Comparison of ENCODE assay signal across 6 fruit fly cellular contexts in genomic region chr3R:14098527-14099109, dm6.
A peak's percentile ranks its signal among the peaks of the same experiment; 100 is the strongest.
TF ChIP-seq lines count a peak whose summit lies in the region.

No protein-coding gene starts in this region.

- peak; percentile 74 to 79 for TF ChIP-seq CTCF in S2 (optimal IDR thresholded peaks at IDR 0.05; lab: Kevin White, UChicago)
- peak; percentile 92 for TF ChIP-seq CTCF in whole organism, embryonic (GFP tag; optimal IDR thresholded peaks at IDR 0.05; lab: Kevin White, UChicago)

TF ChIP-seq in whole organism, adult, 20 proteins besides CTCF, POLR2A, EP300 and RAD21:
- TF ChIP-seq toe (GFP tag; optimal IDR thresholded peaks at IDR 0.05; lab: Kevin White, UChicago), result peak; percentile 10
- no peak for TF ChIP-seq Hr96 (GFP tag; optimal IDR thresholded peaks at IDR 0.05; lab: Kevin White, UChicago)

TF ChIP-seq in whole organism, embryonic, 481 proteins besides CTCF, POLR2A, EP300 and RAD21 (continues in another document):
- TF ChIP-seq CG11504 (tag; optimal IDR thresholded peaks at IDR 0.05; lab: Kevin White, UChicago), result peak; percentile 42
- TF ChIP-seq cg (GFP tag; optimal IDR thresholded peaks at IDR 0.05; lab: Kevin White, UChicago), result peak; percentile 62
- TF ChIP-seq mirr (GFP tag; optimal IDR thresholded peaks at IDR 0.05; lab: Kevin White, UChicago), result peak; percentile 14
- TF ChIP-seq E2f2 (GFP tag; IDR thresholded peaks at IDR 0.05; lab: Robert Waterston, UW), result peak; percentile 20; the same call in 1 of the 2 replicates
- TF ChIP-seq zfh1 (GFP tag; IDR thresholded peaks at IDR 0.05; lab: Robert Waterston, UW), result 0 out of 3 replicates have a peak, but pooled peaks have one; percentile 45
- TF ChIP-seq gsb (GFP tag; IDR thresholded peaks at IDR 0.05; lab: Robert Waterston, UW), result 0 out of 2 replicates have a peak, but pooled peaks have one; percentile 19
- TF ChIP-seq sens (GFP tag; lab: Kevin White, UChicago), result peak; percentile 72
- no peak for TF ChIP-seq CG2712 (tag; optimal IDR thresholded peaks at IDR 0.05; lab: Kevin White, UChicago)
- peak; percentile 69 for TF ChIP-seq D19B (GFP tag; optimal IDR thresholded peaks at IDR 0.05; lab: Kevin White, UChicago)
- 0 out of 3 replicates have a peak, but pooled peaks have one; percentile 30 for TF ChIP-seq otp (GFP tag; IDR thresholded peaks at IDR 0.05; lab: Robert Waterston, UW)
- no peak for TF ChIP-seq h (optimal IDR thresholded peaks at IDR 0.05; lab: Kevin White, UChicago)
- peak; percentile 38 for TF ChIP-seq CG8924 (tag; optimal IDR thresholded peaks at IDR 0.05; lab: Kevin White, UChicago)
- no peak for TF ChIP-seq org-1 (GFP tag; optimal IDR thresholded peaks at IDR 0.05; lab: Kevin White, UChicago)
- TF ChIP-seq CG10321 (GFP tag; IDR thresholded peaks at IDR 0.05; lab: Robert Waterston, UW), result no peak
- TF ChIP-seq CG12744 (GFP tag; optimal IDR thresholded peaks at IDR 0.05; lab: Kevin White, UChicago), result peak; percentile 17
- TF ChIP-seq HmgD (GFP tag; optimal IDR thresholded peaks at IDR 0.05; lab: Kevin White, UChicago), result peak; percentile 25
- no peak for TF ChIP-seq disco-r (GFP tag; optimal IDR thresholded peaks at IDR 0.05; lab: Kevin White, UChicago)
- no peak for TF ChIP-seq CG10267 (tag; optimal IDR thresholded peaks at IDR 0.05; lab: Kevin White, UChicago)
- peak; percentile 29 for TF ChIP-seq dmrt99B (tag; optimal IDR thresholded peaks at IDR 0.05; lab: Kevin White, UChicago)
- peak; percentile 16 for TF ChIP-seq CG12659 (GFP tag; optimal IDR thresholded peaks at IDR 0.05; lab: Kevin White, UChicago)
- peak; percentile 54 for TF ChIP-seq CG32532 (GFP tag; IDR thresholded peaks at IDR 0.05; lab: Robert Waterston, UW)

TF ChIP-seq in whole organism, prepupa, 60 proteins besides CTCF, POLR2A, EP300 and RAD21:
- TF ChIP-seq Eip78C (GFP tag; lab: Kevin White, UChicago), result peak; percentile 58
- no peak for TF ChIP-seq CG8319 (GFP tag; optimal IDR thresholded peaks at IDR 0.05; lab: Kevin White, UChicago)
- peak; percentile 20; the same call in 1 of the 3 replicates for TF ChIP-seq eg (GFP tag; IDR thresholded peaks at IDR 0.05; lab: Robert Waterston, UW)
- peak; percentile 44 for TF ChIP-seq svp (GFP tag; lab: Kevin White, UChicago)
- no peak for TF ChIP-seq CG8632 (GFP tag; optimal IDR thresholded peaks at IDR 0.05; lab: Kevin White, UChicago)
- TF ChIP-seq CG6163 (GFP tag; IDR thresholded peaks at IDR 0.05; lab: Robert Waterston, UW), result peak; percentile 41; the same call in 1 of the 3 replicates
- TF ChIP-seq CG31627 (GFP tag; optimal IDR thresholded peaks at IDR 0.05; lab: Kevin White, UChicago), result peak; percentile 1
- no peak for TF ChIP-seq dac (GFP tag; optimal IDR thresholded peaks at IDR 0.05; lab: Kevin White, UChicago)
- TF ChIP-seq acj6 (GFP tag; optimal IDR thresholded peaks at IDR 0.05; lab: Kevin White, UChicago), result no peak

TF ChIP-seq in whole organism, pupa, 21 proteins besides CTCF, POLR2A, EP300 and RAD21:
- TF ChIP-seq CG32121 (GFP tag; IDR thresholded peaks at IDR 0.05; lab: Robert Waterston, UW), result 0 out of 2 replicates have a peak, but pooled peaks have one; percentile 27
- no peak for TF ChIP-seq CG17806 (tag; optimal IDR thresholded peaks at IDR 0.05; lab: Kevin White, UChicago)
- TF ChIP-seq CG13204 (GFP tag; optimal IDR thresholded peaks at IDR 0.05; lab: Kevin White, UChicago), result no peak
- TF ChIP-seq CG4496 (GFP tag; IDR thresholded peaks at IDR 0.05; lab: Robert Waterston, UW), result peak; percentile 60
- TF ChIP-seq CG8159 (tag; optimal IDR thresholded peaks at IDR 0.05; lab: Kevin White, UChicago), result peak; percentile 82
- TF ChIP-seq Ets98B (GFP tag; IDR thresholded peaks at IDR 0.05; lab: Robert Waterston, UW), result 0 out of 2 replicates have a peak, but pooled peaks have one; percentile 18
TF ChIP-seq in whole organism, pupa: peak in this region for 4.

TF ChIP-seq in whole organism, wandering third instar larva, 38 proteins besides CTCF, POLR2A, EP300 and RAD21:
- TF ChIP-seq sage (GFP tag; optimal IDR thresholded peaks at IDR 0.05; lab: Kevin White, UChicago), result no peak
- peak; percentile 48 for TF ChIP-seq Dif (GFP tag; optimal IDR thresholded peaks at IDR 0.05; lab: Kevin White, UChicago; ENCODE audit: partially characterized antibody)
- no peak for TF ChIP-seq h (GFP tag; optimal IDR thresholded peaks at IDR 0.05; lab: Kevin White, UChicago)
- TF ChIP-seq tai (GFP tag; optimal IDR thresholded peaks at IDR 0.05; lab: Kevin White, UChicago), result peak; percentile 3
- TF ChIP-seq Dfd (GFP tag; optimal IDR thresholded peaks at IDR 0.05; lab: Kevin White, UChicago), result no peak
- peak; percentile 57 for TF ChIP-seq Vsx2 (GFP tag; optimal IDR thresholded peaks at IDR 0.05; lab: Kevin White, UChicago; ENCODE audit: partially characterized antibody)
- TF ChIP-seq ey (GFP tag; optimal IDR thresholded peaks at IDR 0.05; lab: Kevin White, UChicago), result no peak
- TF ChIP-seq fru (GFP tag; optimal IDR thresholded peaks at IDR 0.05; lab: Kevin White, UChicago), result no peak
- TF ChIP-seq brk (GFP tag; optimal IDR thresholded peaks at IDR 0.05; lab: Kevin White, UChicago), result no peak
- no peak for TF ChIP-seq Rel (GFP tag; optimal IDR thresholded peaks at IDR 0.05; lab: Kevin White, UChicago)
- no peak for TF ChIP-seq Rel (tag; optimal IDR thresholded peaks at IDR 0.05; lab: Kevin White, UChicago)
TF ChIP-seq in whole organism, wandering third instar larva: peak in this region for 3.
